Fruit fly (Drosophila melanogaster) whole organism, embryonic: ENCODE data around the gene sws.

Experiments used
- ATbp ChIP-seq: fragments of 200-800 bp; sonication (Bioruptor generic); optimal IDR thresholded peaks from 2 replicates; lab custom pipeline; 2017; ENCODE audit warnings: missing biosample characterization, mild to moderate bottlenecking, missing genetic modification characterization, missing genetic modification reagents
- Asciz ChIP-seq: fragments of 200-800 bp; sonication (Bioruptor generic); optimal IDR thresholded peaks from 2 replicates; lab custom pipeline; 2017; ENCODE audit warnings: missing biosample characterization, mild to moderate bottlenecking, missing genetic modification characterization, missing genetic modification reagents
- BEAF-32 ChIP-seq: fragments of 200-800 bp; sonication (Bioruptor generic); optimal IDR thresholded peaks from 3 replicates; lab custom pipeline; 2017; ENCODE audit warnings: missing biosample characterization, missing genetic modification characterization, mild to moderate bottlenecking, moderate library complexity, missing genetic modification reagents
- CG10274 ChIP-seq: fragments of 200-800 bp; sonication (Bioruptor generic); optimal IDR thresholded peaks from 3 replicates; lab custom pipeline; 2017; ENCODE audit warnings: missing biosample characterization, mild to moderate bottlenecking, missing genetic modification characterization
- CG11398 ChIP-seq: fragments of 200-800 bp; sonication (Bioruptor generic); optimal IDR thresholded peaks from 2 replicates; lab custom pipeline; 2016; ENCODE audit warnings: missing biosample characterization, missing genetic modification characterization
- CG11456 ChIP-seq: fragments of 200-800 bp; sonication (Bioruptor generic); IDR thresholded peaks from 3 replicates; pipeline ENCODE4 v1.3.6; 2022; ENCODE audit warnings: missing biosample characterization, missing genetic modification characterization
- CG13775 ChIP-seq: fragments of 200-800 bp; sonication (Bioruptor generic); optimal IDR thresholded peaks from 3 replicates; lab custom pipeline; 2017; ENCODE audit warnings: missing biosample characterization, mild to moderate bottlenecking, missing genetic modification characterization
- CG15696 ChIP-seq: fragments of 200-800 bp; sonication (Bioruptor generic); optimal IDR thresholded peaks from 2 replicates; lab custom pipeline; 2019; ENCODE audit warnings: missing biosample characterization, mild to moderate bottlenecking, missing genetic modification characterization, moderate library complexity
- CG1603 ChIP-seq: fragments of 200-800 bp; sonication (Bioruptor generic); optimal IDR thresholded peaks from 2 replicates; lab custom pipeline; 2019; ENCODE audit warnings: missing biosample characterization, mild to moderate bottlenecking, missing genetic modification characterization, moderate library complexity
- CG17359 ChIP-seq: fragments of 200-800 bp; sonication (Bioruptor generic); optimal IDR thresholded peaks from 3 replicates; lab custom pipeline; 2018; ENCODE audit warnings: missing biosample characterization, mild to moderate bottlenecking, missing genetic modification characterization, moderate library complexity
- CG17385 ChIP-seq: fragments of 200-800 bp; sonication (Bioruptor generic); optimal IDR thresholded peaks from 3 replicates; lab custom pipeline; 2018; ENCODE audit warnings: missing biosample characterization, mild to moderate bottlenecking, missing genetic modification characterization
- CG17568 ChIP-seq: fragments of 200-800 bp; sonication (Bioruptor generic); optimal IDR thresholded peaks from 2 replicates; lab custom pipeline; 2018; ENCODE audit warnings: missing biosample characterization, mild to moderate bottlenecking, missing genetic modification characterization, moderate library complexity
- CG30403 ChIP-seq: fragments of 200-800 bp; sonication (Bioruptor generic); optimal IDR thresholded peaks from 3 replicates; lab custom pipeline; 2016; ENCODE audit warnings: missing biosample characterization, missing genetic modification characterization
- CG31224 ChIP-seq: fragments of 200-800 bp; sonication (Bioruptor generic); IDR thresholded peaks from 2 replicates; pipeline ENCODE4 v1.3.6; 2022; ENCODE audit warnings: missing biosample characterization, missing genetic modification characterization
- CG3407 ChIP-seq: fragments of 200-800 bp; sonication (Bioruptor generic); optimal IDR thresholded peaks from 2 replicates; lab custom pipeline; 2018; ENCODE audit warnings: missing biosample characterization, mild to moderate bottlenecking, missing genetic modification characterization
- CG4854 ChIP-seq: fragments of 200-800 bp; sonication (Bioruptor generic); optimal IDR thresholded peaks from 2 replicates; lab custom pipeline; 2016; ENCODE audit warnings: missing biosample characterization, missing genetic modification characterization, inconsistent platforms
- CG5953 ChIP-seq: fragments of 200-800 bp; sonication (Bioruptor generic); IDR thresholded peaks from 2 replicates; pipeline ENCODE4 v1.3.6; 2022; ENCODE audit warnings: missing biosample characterization, missing genetic modification characterization
- CG8765 ChIP-seq: fragments of 200-800 bp; sonication (Bioruptor generic); IDR thresholded peaks from 2 replicates; pipeline ENCODE4 v1.3.6; 2022; ENCODE audit warnings: missing biosample characterization, missing genetic modification characterization
- CG9437 ChIP-seq: fragments of 200-800 bp; sonication (Bioruptor generic); optimal IDR thresholded peaks from 2 replicates; lab custom pipeline; 2018; ENCODE audit warnings: missing biosample characterization, mild to moderate bottlenecking, missing genetic modification characterization
- CG9727 ChIP-seq: fragments of 200-800 bp; sonication (Bioruptor generic); optimal IDR thresholded peaks from 3 replicates; lab custom pipeline; 2017; ENCODE audit warnings: missing biosample characterization, mild to moderate bottlenecking, missing genetic modification characterization
- CoRest ChIP-seq: fragments of 200-800 bp; sonication (Bioruptor generic); optimal IDR thresholded peaks from 3 replicates; lab custom pipeline; 2018; ENCODE audit warnings: missing biosample characterization, mild to moderate bottlenecking, missing genetic modification characterization, moderate library complexity
- Hmx ChIP-seq: fragments of 200-800 bp; sonication (Bioruptor generic); optimal IDR thresholded peaks from 2 replicates; lab custom pipeline; 2016; ENCODE audit warnings: missing biosample characterization, missing genetic modification characterization
- Hr78 ChIP-seq, 2 experiments: fragments of 200-800 bp in 1 of 2; fragments of >200 bp in 1 of 2; sonication (Bioruptor generic) in 1 of 2; optimal IDR thresholded peaks; 2 replicates each; lab custom pipeline; 2017 to 2019; ENCODE audit warnings: missing biosample characterization in 2 of 2, missing genetic modification characterization in 2 of 2, mild to moderate bottlenecking in 1 of 2, moderate library complexity in 1 of 2
- Lhr ChIP-seq: fragments of 200-800 bp; sonication (Bioruptor generic); optimal IDR thresholded peaks from 3 replicates; lab custom pipeline; 2017; ENCODE audit warnings: mild to moderate bottlenecking, missing biosample characterization, missing genetic modification reagents, missing genetic modification characterization
- Meics ChIP-seq: fragments of 200-800 bp; sonication (Bioruptor generic); optimal IDR thresholded peaks from 2 replicates; lab custom pipeline; 2017; ENCODE audit warnings: missing biosample characterization, mild to moderate bottlenecking, missing genetic modification characterization
- Nf-YA ChIP-seq: fragments of 200-800 bp; sonication (Bioruptor generic); IDR thresholded peaks from 2 replicates; pipeline ENCODE4 v1.3.6; 2022; ENCODE audit warnings: missing biosample characterization, missing genetic modification characterization
- Ptx1 ChIP-seq: fragments of 200-800 bp; sonication (Bioruptor generic); IDR thresholded peaks from 2 replicates; pipeline ENCODE4 v1.3.6; 2022; ENCODE audit warnings: missing biosample characterization, missing genetic modification characterization
- ap ChIP-seq: fragments of 200-800 bp; sonication (Bioruptor generic); IDR thresholded peaks from 2 replicates; pipeline ENCODE4 v1.3.6; 2022; ENCODE audit warnings: missing biosample characterization, missing genetic modification characterization
- ato ChIP-seq: fragments of 200-800 bp; sonication (Bioruptor generic); IDR thresholded peaks from 2 replicates; pipeline ENCODE4 v1.3.6; 2022; ENCODE audit warnings: missing biosample characterization, missing genetic modification characterization; ENCODE audit not compliant: partially characterized antibody
- btn ChIP-seq: fragments of 200-800 bp; sonication (Bioruptor generic); optimal IDR thresholded peaks from 2 replicates; lab custom pipeline; 2016; ENCODE audit warnings: missing biosample characterization, missing genetic modification characterization
- chm ChIP-seq: fragments of 200-800 bp; sonication (Bioruptor generic); IDR thresholded peaks from 2 replicates; pipeline ENCODE4 v1.3.6; 2022; ENCODE audit warnings: missing biosample characterization, missing genetic modification characterization
- dmrt11E ChIP-seq: fragments of 200-800 bp; sonication (Bioruptor generic); optimal IDR thresholded peaks from 3 replicates; lab custom pipeline; 2018; ENCODE audit warnings: missing biosample characterization, mild to moderate bottlenecking, missing genetic modification characterization, moderate library complexity
- esg ChIP-seq: fragments of 200-800 bp; sonication (Bioruptor generic); conservative IDR thresholded peaks from 2 replicates; pipeline ENCODE4 v1.3.6; 2022; ENCODE audit warnings: missing biosample characterization, missing genetic modification characterization
- gfzf ChIP-seq: fragments of 200-800 bp; sonication (Bioruptor generic); optimal IDR thresholded peaks from 2 replicates; lab custom pipeline; 2016; ENCODE audit warnings: missing biosample characterization, mild to moderate bottlenecking, missing genetic modification characterization, moderate library complexity
- hth ChIP-seq: fragments of >200 bp; optimal IDR thresholded peaks from 2 replicates; lab custom pipeline; 2017; ENCODE audit warnings: inconsistent platforms
- klu ChIP-seq: fragments of 200-800 bp; sonication (Bioruptor generic); IDR thresholded peaks from 2 replicates; pipeline ENCODE4 v1.3.6; 2022; ENCODE audit warnings: missing biosample characterization, missing genetic modification characterization
- lola ChIP-seq, 3 experiments: fragments of >200 bp in 2 of 3; fragments of 200-800 bp in 1 of 3; sonication (Bioruptor generic) in 1 of 3; optimal IDR thresholded peaks; 2 replicates each; lab custom pipeline; 2017 to 2019; ENCODE audit warnings: missing biosample characterization in 3 of 3, missing genetic modification characterization in 3 of 3, mild to moderate bottlenecking in 1 of 3, moderate library complexity in 1 of 3
- mirr ChIP-seq: fragments of 200-800 bp; sonication (Bioruptor generic); optimal IDR thresholded peaks from 3 replicates; lab custom pipeline; 2018; ENCODE audit warnings: missing biosample characterization, mild to moderate bottlenecking, missing genetic modification characterization
- oc ChIP-seq: fragments of 200-800 bp; sonication (Bioruptor generic); optimal IDR thresholded peaks from 2 replicates; lab custom pipeline; 2018; ENCODE audit warnings: missing biosample characterization, mild to moderate bottlenecking, missing genetic modification characterization, moderate library complexity
- p53 ChIP-seq: fragments of 200-800 bp; sonication (Bioruptor generic); optimal IDR thresholded peaks from 2 replicates; lab custom pipeline; 2016; ENCODE audit warnings: missing biosample characterization, missing genetic modification characterization
- pho ChIP-seq: fragments of 200-800 bp; sonication (Bioruptor generic); optimal IDR thresholded peaks from 2 replicates; lab custom pipeline; 2016; ENCODE audit warnings: missing biosample characterization, missing genetic modification characterization
- row ChIP-seq: fragments of 200-800 bp; sonication (Bioruptor generic); IDR thresholded peaks from 3 replicates; pipeline ENCODE4 v1.3.6; 2022; ENCODE audit warnings: missing biosample characterization, missing genetic modification characterization
- seq ChIP-seq: fragments of 200-800 bp; sonication (Bioruptor generic); IDR thresholded peaks from 2 replicates; pipeline ENCODE4 v1.3.6; 2022; ENCODE audit warnings: missing biosample characterization, missing genetic modification characterization
- stwl ChIP-seq: fragments of 200-800 bp; sonication (Bioruptor generic); optimal IDR thresholded peaks from 3 replicates; lab custom pipeline; 2018; ENCODE audit warnings: missing biosample characterization, mild to moderate bottlenecking, missing genetic modification characterization, moderate library complexity
- tgo ChIP-seq: fragments of 200-800 bp; sonication (Bioruptor generic); IDR thresholded peaks from 3 replicates; pipeline ENCODE4 v1.3.6; 2022; ENCODE audit warnings: missing biosample characterization, missing genetic modification characterization
- tll ChIP-seq, 2 experiments: fragments of 200-800 bp in 1 of 2; fragments of >200 bp in 1 of 2; sonication (Bioruptor generic) in 1 of 2; optimal IDR thresholded peaks; 2 replicates each; lab custom pipeline; 2017 to 2019; ENCODE audit warnings: missing biosample characterization in 2 of 2, missing genetic modification characterization in 2 of 2, mild to moderate bottlenecking in 1 of 2, moderate library complexity in 1 of 2
- trem ChIP-seq: fragments of 200-800 bp; optimal IDR thresholded peaks from 3 replicates; lab custom pipeline; 2019; ENCODE audit warnings: missing biosample characterization, mild to moderate bottlenecking, missing genetic modification characterization, moderate library complexity
- z ChIP-seq: fragments of 200-800 bp; sonication (Bioruptor generic); IDR thresholded peaks from 3 replicates; pipeline ENCODE4 v1.3.6; 2022; ENCODE audit warnings: missing biosample characterization, missing genetic modification characterization

The sws gene

dm6 chrX:7944772-7945722, 23.0 kb downstream of the sws start (continued):
- no peak for TF ChIP-seq esg (GFP tag; lab: Robert Waterston, UW)
- TF ChIP-seq row (GFP tag; lab: Robert Waterston, UW), result peak; percentile 39
- TF ChIP-seq CG8765 (GFP tag; lab: Robert Waterston, UW), result no peak
- no peak for TF ChIP-seq z (GFP tag; lab: Robert Waterston, UW)
- TF ChIP-seq CoRest (tag; lab: Kevin White, UChicago), result peak; percentile 29
- TF ChIP-seq trem, result no peak
- TF ChIP-seq CG15696 (tag; lab: Kevin White, UChicago), result no peak
- TF ChIP-seq mirr, result peak; percentile 43
- no peak for TF ChIP-seq btn (GFP tag; lab: Kevin White, UChicago)
- peak; percentile 97 for TF ChIP-seq CG10274 (GFP tag; lab: Kevin White, UChicago)
- peak; percentile 30 for TF ChIP-seq CG30403 (GFP tag; lab: Kevin White, UChicago)
- TF ChIP-seq CG3407 (GFP tag; lab: Kevin White, UChicago), result no peak
- TF ChIP-seq pho (GFP tag; lab: Kevin White, UChicago), result no peak
- no peak for TF ChIP-seq gfzf (GFP tag; lab: Kevin White, UChicago)
- TF ChIP-seq CG9437 (GFP tag; lab: Kevin White, UChicago), result no peak
- TF ChIP-seq CG1603 (tag; lab: Kevin White, UChicago), result peak; percentile 34
- TF ChIP-seq Meics (GFP tag; lab: Kevin White, UChicago), result peak; percentile 35
- no peak for TF ChIP-seq CG17385 (GFP tag; lab: Kevin White, UChicago)
- no peak for TF ChIP-seq stwl (tag; lab: Kevin White, UChicago)
- no peak for TF ChIP-seq CG13775 (GFP tag; lab: Kevin White, UChicago)
- TF ChIP-seq ap (GFP tag; lab: Robert Waterston, UW), result no peak
- peak; percentile 50 for TF ChIP-seq Ptx1 (GFP tag; lab: Robert Waterston, UW)
- TF ChIP-seq lola (GFP tag; optimal IDR thresholded peaks at IDR 0.05; lab: Kevin White, UChicago), result no peak
- TF ChIP-seq Hr78 (GFP tag; optimal IDR thresholded peaks at IDR 0.05; lab: Kevin White, UChicago), result peak in 1 of 2 experiments; percentile 99
- TF ChIP-seq Nf-YA, result no peak
- peak; percentile 49 for TF ChIP-seq Asciz (GFP tag; lab: Kevin White, UChicago)
- no peak for TF ChIP-seq CG11456 (GFP tag; lab: Robert Waterston, UW)
- no peak for TF ChIP-seq BEAF-32
- no peak for TF ChIP-seq Lhr (GFP tag; lab: Kevin White, UChicago)
- peak; percentile 6 for TF ChIP-seq oc
- TF ChIP-seq CG4854 (GFP tag; lab: Kevin White, UChicago), result no peak
- TF ChIP-seq CG17359 (tag; lab: Kevin White, UChicago), result peak; percentile 27
- no peak for TF ChIP-seq CG31224 (GFP tag; lab: Robert Waterston, UW)
- TF ChIP-seq dmrt11E (tag; lab: Kevin White, UChicago), result peak; percentile 8
- no peak for TF ChIP-seq klu (GFP tag; lab: Robert Waterston, UW)
- no peak for TF ChIP-seq ato
- no peak for TF ChIP-seq CG17568 (GFP tag; lab: Kevin White, UChicago)
- TF ChIP-seq Hmx (GFP tag; lab: Kevin White, UChicago), result no peak
- TF ChIP-seq tll (GFP tag; optimal IDR thresholded peaks at IDR 0.05; lab: Kevin White, UChicago), result no peak
- no peak for TF ChIP-seq seq (GFP tag; lab: Robert Waterston, UW)
- TF ChIP-seq tgo (GFP tag; lab: Robert Waterston, UW), result peak; percentile 33; the same call in 2 of the 3 replicates
- TF ChIP-seq CG5953 (GFP tag; lab: Robert Waterston, UW), result no peak
- TF ChIP-seq chm (GFP tag; lab: Robert Waterston, UW), result no peak
- no peak for TF ChIP-seq CG11398 (GFP tag; lab: Kevin White, UChicago)
- peak; percentile 37 for TF ChIP-seq ATbp (GFP tag; lab: Kevin White, UChicago)
- TF ChIP-seq CG9727 (GFP tag; lab: Kevin White, UChicago), result peak; percentile 3
- no peak for TF ChIP-seq p53 (GFP tag; lab: Kevin White, UChicago)
- TF ChIP-seq hth (lab: Kevin White, UChicago), result no peak
